Fruit fly (Drosophila melanogaster) whole organism, larva: ENCODE measurements around the gene CG18088.
A peak's percentile ranks its signal among the peaks of the same experiment; 100 is the strongest.

Experiments
- noc ChIP-seq: fragments of 200-800 bp; sonication (Bioruptor generic); optimal IDR thresholded peaks from 3 replicates; lab custom pipeline; 2019; ENCODE audit warnings: missing biosample characterization, mild to moderate bottlenecking, missing genetic modification characterization, moderate library complexity

CG18088 gene

DNA sequence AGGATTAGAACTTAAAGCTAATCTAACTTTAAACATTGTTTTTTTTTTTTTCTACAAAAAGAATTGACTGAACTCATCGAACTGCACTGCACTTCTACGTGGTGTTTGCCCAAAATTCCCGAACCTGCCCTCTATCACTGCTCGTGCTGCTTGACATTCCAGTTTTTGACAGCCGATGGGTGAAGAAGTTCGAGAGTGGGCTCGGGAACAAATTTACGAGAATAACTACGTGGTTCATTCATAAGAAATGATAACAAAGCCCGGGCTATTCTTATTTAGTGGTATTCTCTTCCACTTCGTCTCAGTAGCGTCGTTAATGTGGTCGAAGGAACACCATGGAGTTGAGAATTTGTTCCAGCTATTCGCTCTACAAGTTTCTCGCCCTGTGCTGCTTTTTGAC lies at the start of gene CG18088:
Gene CG18088, plus strand, starts transcription at position 301 of the 400 bp plus-strand sequence.
- TF ChIP-seq noc (tag; lab: Kevin White, UChicago): no peak

- TF ChIP-seq noc (tag; lab: Kevin White, UChicago): no peak
Observed at dm6 chr2L:8919638-8920037, 47.7 kb upstream of the CG18088 start.

DNA sequence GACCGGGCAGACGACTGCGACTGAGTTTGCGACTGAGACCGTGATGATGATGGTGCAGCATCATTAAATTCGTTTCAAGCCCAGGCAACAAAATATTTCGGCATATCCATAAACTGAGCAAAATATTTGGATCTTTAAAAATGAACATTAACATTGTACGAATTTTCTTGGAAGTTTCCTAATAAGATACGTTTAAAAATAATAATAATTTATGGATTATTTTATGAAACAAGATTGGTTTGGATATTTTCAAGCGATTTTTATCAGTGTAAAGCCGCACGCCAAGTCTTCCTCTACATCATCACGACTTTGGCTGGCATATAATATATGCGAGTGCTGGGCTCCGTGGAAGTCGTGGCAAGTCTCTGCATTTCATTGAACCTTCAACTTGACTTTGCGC lies 47.0 kb upstream of the CG18088 start:
- no peak for TF ChIP-seq noc (tag; lab: Kevin White, UChicago)

DNA sequence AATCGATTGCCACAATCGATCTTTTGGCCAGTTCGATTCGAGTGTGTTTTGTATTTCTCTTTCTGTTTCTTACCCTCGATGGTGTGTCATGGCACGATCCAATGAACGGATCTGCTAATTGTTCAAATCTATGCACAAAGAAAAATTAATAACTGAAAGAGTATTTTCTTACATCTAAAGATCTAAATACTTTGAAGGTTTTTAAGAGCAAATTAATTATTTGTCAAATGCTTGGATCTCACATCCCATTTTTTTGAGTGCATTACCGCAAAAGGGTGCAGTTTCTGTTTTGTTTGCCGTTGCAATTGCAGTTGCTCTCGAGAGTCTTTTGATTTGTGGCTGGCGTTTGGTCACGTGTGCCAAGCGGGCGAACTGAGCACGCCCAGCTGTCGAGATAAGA lies 45.4 kb upstream of the CG18088 start:
- no peak for TF ChIP-seq noc (tag; lab: Kevin White, UChicago)

dm6 chr2L:8923405-8923804 lies 43.9 kb upstream of the CG18088 start:
- TF ChIP-seq noc (tag; lab: Kevin White, UChicago): no peak

- no peak for TF ChIP-seq noc (tag; lab: Kevin White, UChicago)
Observed at dm6 chr2L:8931176-8931575, 36.2 kb upstream of the CG18088 start.

- TF ChIP-seq noc (tag; lab: Kevin White, UChicago): no peak
Observed at dm6 chr2L:8933710-8934242, 33.6 kb upstream of the CG18088 start, which contains the start of gene Tsp29Fa. Gene Tsp29Fa, plus strand, starts transcription at chr2L:8933962.

dm6 chr2L:8937003-8937402 lies 30.3 kb upstream of the CG18088 start, which contains the start of gene Tsp29Fb:
Gene Tsp29Fb, plus strand, starts transcription at chr2L:8937390.
- TF ChIP-seq noc (tag; lab: Kevin White, UChicago): peak; percentile 93

dm6 chr2L:8937837-8938413 lies 29.4 kb upstream of the CG18088 start:
- TF ChIP-seq noc (tag; lab: Kevin White, UChicago): no peak

- peak; percentile 8 for TF ChIP-seq noc (tag; lab: Kevin White, UChicago)
Observed at dm6 chr2L:8940680-8941079, 26.7 kb upstream of the CG18088 start.

dm6 chr2L:8941736-8942337 lies 25.5 kb upstream of the CG18088 start, which contains the start of gene Argl:
Gene Argl, minus strand, starts transcription at chr2L:8942105.
- TF ChIP-seq noc (tag; lab: Kevin White, UChicago): peak; percentile 72

dm6 chr2L:8943110-8943509 lies 24.2 kb upstream of the CG18088 start, which contains the start of gene CG9515:
Gene CG9515, minus strand, starts transcription at chr2L:8943257.
- TF ChIP-seq noc (tag; lab: Kevin White, UChicago): no peak

DNA sequence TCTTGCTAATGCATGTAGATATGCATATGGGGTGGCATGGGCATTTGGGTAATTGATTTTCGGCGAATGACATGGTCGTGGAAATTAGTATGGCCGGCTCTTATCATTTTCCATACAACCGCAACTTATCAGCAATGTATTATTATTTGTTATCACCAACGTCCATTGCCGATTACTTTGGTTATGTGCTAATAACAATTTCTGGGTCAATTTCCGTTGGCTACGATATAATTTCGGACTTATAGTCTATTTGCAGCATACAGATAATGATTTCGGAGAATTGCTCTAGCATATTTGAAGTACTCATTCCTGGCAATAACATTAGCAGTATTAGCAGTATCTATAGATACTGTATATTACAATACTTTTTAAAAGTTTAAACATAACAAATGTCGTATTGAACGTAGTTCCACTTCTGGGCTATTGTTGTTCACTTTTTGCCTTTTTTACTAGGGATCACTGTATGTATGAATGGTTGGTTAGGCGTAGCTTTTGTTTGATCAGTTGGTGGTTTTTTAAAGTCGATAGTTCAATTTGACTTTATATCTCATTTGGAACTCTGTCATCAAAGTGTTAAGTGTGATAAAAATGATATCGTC lies 20.5 kb upstream of the CG18088 start, which contains the start of gene CG46397:
Gene CG46397, plus strand, starts transcription at position 549 of the 599 bp plus-strand sequence.
- TF ChIP-seq noc (tag; lab: Kevin White, UChicago): peak; percentile 8

dm6 chr2L:8947989-8948388 lies 19.3 kb upstream of the CG18088 start:
- peak; percentile 11 for TF ChIP-seq noc (tag; lab: Kevin White, UChicago)

dm6 chr2L:8948650-8949049 lies 18.7 kb upstream of the CG18088 start:
- TF ChIP-seq noc (tag; lab: Kevin White, UChicago): peak; percentile 29
